Worm (Caenorhabditis elegans) whole organism, L4 larva: Measurements from ENCODE around the gene sar-1.

Experiments
- F26F4.8 ChIP-seq: fragments of 200-800 bp; sonication (Bioruptor generic); conservative IDR thresholded peaks from 2 replicates; pipeline ENCODE4 v1.3.6; 2022; ENCODE audit warnings: missing genetic modification characterization, missing compliant biosample characterization
- T26A8.4 ChIP-seq: fragments of 200-800 bp; sonication (Bioruptor generic); IDR thresholded peaks from 2 replicates; pipeline ENCODE4 v1.3.6; 2022; ENCODE audit warnings: missing genetic modification characterization, missing compliant biosample characterization
- Y75B8A.6 ChIP-seq: fragments of 200-800 bp; sonication (Bioruptor generic); IDR thresholded peaks from 2 replicates; pipeline ENCODE4 v1.3.6; 2022; ENCODE audit warnings: missing genetic modification reagents, missing genetic modification characterization, missing compliant biosample characterization
- aha-1 ChIP-seq: fragments of 150-350 bp; peaks from one replicate; lab custom pipeline; 2014; ENCODE audit warnings: missing biosample characterization, missing genetic modification characterization
- aly-2 ChIP-seq: sonication (generic microtip); optimal IDR thresholded peaks from 2 replicates; lab custom pipeline; 2018; ENCODE audit warnings: missing biosample characterization, missing genetic modification characterization
- ama-1 ChIP-seq: fragments of 150-350 bp; optimal IDR thresholded peaks from 2 replicates; lab custom pipeline; 2014; ENCODE audit warnings: inconsistent platforms, mixed read lengths
- ceh-32 ChIP-seq: sonication (generic microtip); optimal IDR thresholded peaks from 2 replicates; lab custom pipeline; 2016; ENCODE audit warnings: mild to moderate bottlenecking, missing genetic modification characterization, missing compliant biosample characterization; ENCODE audit not compliant: poor library complexity
- ceh-82 ChIP-seq: sonication (generic microtip); optimal IDR thresholded peaks from 2 replicates; lab custom pipeline; 2017; ENCODE audit warnings: missing biosample characterization, missing genetic modification characterization
- daf-12 ChIP-seq: fragments of 150-350 bp; optimal IDR thresholded peaks from 2 replicates; lab custom pipeline; 2014; ENCODE audit warnings: missing biosample characterization, missing genetic modification reagents, missing genetic modification characterization
- dmd-6 ChIP-seq: fragments of 200-800 bp; sonication (Bioruptor generic); IDR thresholded peaks from 2 replicates; pipeline ENCODE4 v1.3.6; 2022; ENCODE audit warnings: missing genetic modification reagents, missing genetic modification characterization, missing compliant biosample characterization
- dmd-8 ChIP-seq: fragments of 200-800 bp; sonication (Bioruptor generic); IDR thresholded peaks from 2 replicates; pipeline ENCODE4 v1.3.6; 2022; ENCODE audit warnings: missing genetic modification characterization, missing compliant biosample characterization
- dmd-9 ChIP-seq: fragments of 200-800 bp; sonication (Bioruptor generic); IDR thresholded peaks from 2 replicates; pipeline ENCODE4 v1.3.6; 2022; ENCODE audit warnings: missing genetic modification reagents, missing genetic modification characterization, missing compliant biosample characterization
- dve-1 ChIP-seq: sonication (generic microtip); optimal IDR thresholded peaks from 2 replicates; lab custom pipeline; 2017; ENCODE audit warnings: antibody characterized with exemption, mild to moderate bottlenecking, missing genetic modification characterization, missing compliant biosample characterization; ENCODE audit not compliant: insufficient read depth
- fos-1 ChIP-seq: fragments of 150-350 bp; optimal IDR thresholded peaks from 2 replicates; lab custom pipeline; 2014; ENCODE audit warnings: missing biosample characterization, missing genetic modification characterization
- hlh-11 ChIP-seq: fragments of 200-800 bp; sonication (Bioruptor generic); optimal IDR thresholded peaks from 2 replicates; lab custom pipeline; 2018; ENCODE audit warnings: mild to moderate bottlenecking, missing genetic modification characterization, missing compliant biosample characterization
- hlh-30 ChIP-seq: sonication (generic microtip); optimal IDR thresholded peaks from 2 replicates; lab custom pipeline; 2017; ENCODE audit warnings: antibody characterized with exemption, mild to moderate bottlenecking, missing genetic modification characterization, missing compliant biosample characterization; ENCODE audit not compliant: insufficient read depth
- lin-39 ChIP-seq: fragments of 150-350 bp; optimal IDR thresholded peaks from 2 replicates; lab custom pipeline; 2014; ENCODE audit warnings: missing biosample characterization, missing genetic modification reagents, missing genetic modification characterization
- mdl-1 ChIP-seq, 2 experiments: fragments of 150-350 bp in 1 of 2; sonication (generic microtip) in 1 of 2; optimal IDR thresholded peaks; 2 replicates each; lab custom pipeline; 2014 to 2017; ENCODE audit warnings: missing biosample characterization in 2 of 2, missing genetic modification characterization in 2 of 2
- mes-2 ChIP-seq: sonication (generic microtip); optimal IDR thresholded peaks from 2 replicates; lab custom pipeline; 2016; ENCODE audit warnings: missing genotype, mild to moderate bottlenecking, missing genetic modification characterization, missing compliant biosample characterization; ENCODE audit not compliant: poor library complexity, severe bottlenecking
- mxl-3 ChIP-seq: fragments of 200-800 bp; sonication (Bioruptor generic); optimal IDR thresholded peaks from 2 replicates; lab custom pipeline; 2018; ENCODE audit warnings: mild to moderate bottlenecking, missing genetic modification characterization, missing compliant biosample characterization
- nhr-25 ChIP-seq: sonication (generic microtip); optimal IDR thresholded peaks from 2 replicates; lab custom pipeline; 2017; ENCODE audit warnings: missing genetic modification characterization, mild to moderate bottlenecking, missing compliant biosample characterization, antibody characterized with exemption, moderate library complexity, borderline replicate concordance; ENCODE audit not compliant: insufficient read depth
- nhr-28 ChIP-seq: fragments of 150-350 bp; optimal IDR thresholded peaks from 2 replicates; lab custom pipeline; 2014; ENCODE audit warnings: missing biosample characterization, missing genetic modification characterization
- nhr-6 ChIP-seq: fragments of 150-350 bp; optimal IDR thresholded peaks from 2 replicates; lab custom pipeline; 2014; ENCODE audit warnings: missing biosample characterization, missing genetic modification characterization
- pqm-1 ChIP-seq: sonication (generic microtip); optimal IDR thresholded peaks from 2 replicates; lab custom pipeline; 2017; ENCODE audit warnings: missing biosample characterization, missing genetic modification characterization
- rbr-2 ChIP-seq: sonication (generic microtip); optimal IDR thresholded peaks from 2 replicates; lab custom pipeline; 2016; ENCODE audit warnings: missing genotype, missing genetic modification characterization, missing compliant biosample characterization
- saeg-2 ChIP-seq: fragments of 200-800 bp; sonication (Bioruptor generic); IDR thresholded peaks from 2 replicates; pipeline ENCODE4 v1.3.6; 2022; ENCODE audit warnings: missing genetic modification reagents, missing genetic modification characterization, missing compliant biosample characterization
- unc-130 ChIP-seq: sonication (generic microtip); optimal IDR thresholded peaks from 2 replicates; lab custom pipeline; 2016; ENCODE audit warnings: missing genetic modification reagents, missing genetic modification characterization, missing compliant biosample characterization
- unc-62 ChIP-seq, 3 experiments: fragments of 150-350 bp in 1 of 3; sonication (generic microtip); optimal IDR thresholded peaks in 2 of 3; peaks in 1 of 3; 1 replicate in 1 of 3; 2 replicates in 2 of 3; lab custom pipeline; 2014 to 2017; ENCODE audit warnings: missing biosample characterization in 3 of 3, missing genetic modification characterization in 3 of 3, missing genetic modification reagents in 3 of 3, missing genotype in 1 of 3
- zip-2 ChIP-seq: fragments of 150-350 bp; optimal IDR thresholded peaks from 2 replicates; lab custom pipeline; 2014; ENCODE audit warnings: missing biosample characterization, missing genetic modification characterization

The sar-1 gene

DNA sequence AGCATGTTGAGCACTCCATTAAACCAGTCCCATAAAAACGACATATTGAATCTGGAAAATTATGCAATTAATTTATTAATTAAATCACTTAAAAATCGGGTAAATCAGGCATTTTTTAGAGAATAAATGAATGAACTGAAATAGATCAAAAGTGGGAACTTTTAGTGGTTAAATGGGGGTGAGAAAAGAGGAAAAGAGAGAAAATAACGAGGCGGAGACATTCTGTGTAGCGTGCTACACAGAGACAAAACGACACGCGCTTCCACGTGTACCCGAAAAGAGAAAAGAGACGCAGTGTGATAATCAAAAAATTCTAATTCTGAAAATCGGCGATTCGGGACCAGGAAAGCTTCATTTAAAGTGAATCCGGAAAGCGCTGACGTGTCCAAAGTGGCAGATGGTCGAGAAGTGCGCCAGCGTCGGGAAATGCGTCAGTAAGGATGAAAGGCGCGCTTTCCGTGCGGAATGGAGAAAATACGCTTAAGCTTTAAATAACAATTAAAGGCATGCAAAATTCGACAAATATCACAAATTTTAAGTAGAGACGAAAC, at the start of gene sar-1 (continued):
- no peak for TF ChIP-seq ceh-32
- no peak for TF ChIP-seq Y75B8A.6
- peak; percentile 85 for TF ChIP-seq T26A8.4 (GFP tag; lab: Robert Waterston, UW)
- TF ChIP-seq saeg-2: 0 out of 2 replicates have a peak, but pooled peaks have one; percentile 12
- TF ChIP-seq unc-130: no peak

DNA sequence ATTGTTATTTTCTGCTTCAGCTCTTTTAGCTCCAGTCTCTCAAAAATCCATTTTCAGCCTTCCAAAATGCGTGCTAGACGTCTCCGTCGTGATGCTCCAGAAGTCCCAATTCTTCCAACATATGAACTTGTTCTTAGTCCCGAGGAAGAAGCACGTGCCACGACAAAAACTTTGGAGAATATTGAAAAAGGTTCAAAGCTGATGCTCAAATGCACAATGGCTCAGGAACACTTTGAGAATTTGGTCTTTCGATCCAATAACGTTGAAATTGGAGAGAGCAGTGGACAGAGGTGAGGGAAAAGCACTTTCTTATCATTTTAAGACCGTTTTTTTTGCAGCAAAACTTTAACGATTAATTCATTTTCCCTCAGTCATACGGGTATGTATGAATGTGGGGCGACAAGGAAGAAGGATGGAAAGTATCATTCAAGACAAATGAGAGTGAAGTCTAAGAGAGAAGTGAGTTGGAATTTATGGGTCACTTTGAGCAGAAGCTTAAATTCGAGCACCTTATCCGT, 49.5 kb upstream of the sar-1 start, which contains the start of gene igeg-1:
Gene igeg-1 (plus strand): TSS at position 51 of the 518 bp plus-strand sequence.
- no peak for TF ChIP-seq zip-2 (tag; lab: Kevin White, UChicago)
- peak; percentile 96 for TF ChIP-seq aha-1
- TF ChIP-seq pqm-1: peak; percentile 70
- TF ChIP-seq aly-2: no peak
- peak; percentile 33 for TF ChIP-seq nhr-28 (tag; lab: Kevin White, UChicago)
- peak; percentile 48; the same call in 1 of the 2 replicates for TF ChIP-seq dmd-6 (GFP tag; lab: Robert Waterston, UW)
- peak; percentile 23 for TF ChIP-seq ama-1 (lab: Kevin White, UChicago)

DNA sequence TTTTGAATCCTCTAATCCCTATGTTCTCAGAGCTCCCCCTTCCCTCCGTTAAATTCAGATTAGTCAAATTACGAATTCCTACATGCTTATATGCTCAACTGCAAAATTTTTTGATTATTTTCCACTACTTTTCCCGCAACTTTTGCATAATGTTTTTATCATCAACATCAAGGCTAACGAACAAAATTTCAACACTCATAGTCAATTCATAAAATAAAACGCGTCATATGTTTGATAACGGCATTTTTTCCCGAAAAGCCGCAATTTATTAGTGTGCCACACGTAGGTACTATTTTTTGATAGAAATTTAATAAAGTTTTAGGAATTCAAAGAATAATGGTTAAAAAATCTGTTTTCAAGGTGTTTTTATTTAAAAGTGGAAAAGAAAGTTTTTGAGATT, 46.0 kb upstream of the sar-1 start:
- TF ChIP-seq hlh-30 (tag; lab: Kevin White, UChicago) (peak; percentile 12), daf-12 (tag; lab: Kevin White, UChicago) (no peak), dve-1 (tag; lab: Kevin White, UChicago) (peak; percentile 19), rbr-2 (tag; lab: Kevin White, UChicago) (no peak), nhr-28 (tag; lab: Kevin White, UChicago) (peak; percentile 51), aha-1 (peak; percentile 11), dmd-8 (GFP tag; lab: Robert Waterston, UW) (no peak), pqm-1 (peak; percentile 45), fos-1 (tag; lab: Kevin White, UChicago) (no peak)

DNA sequence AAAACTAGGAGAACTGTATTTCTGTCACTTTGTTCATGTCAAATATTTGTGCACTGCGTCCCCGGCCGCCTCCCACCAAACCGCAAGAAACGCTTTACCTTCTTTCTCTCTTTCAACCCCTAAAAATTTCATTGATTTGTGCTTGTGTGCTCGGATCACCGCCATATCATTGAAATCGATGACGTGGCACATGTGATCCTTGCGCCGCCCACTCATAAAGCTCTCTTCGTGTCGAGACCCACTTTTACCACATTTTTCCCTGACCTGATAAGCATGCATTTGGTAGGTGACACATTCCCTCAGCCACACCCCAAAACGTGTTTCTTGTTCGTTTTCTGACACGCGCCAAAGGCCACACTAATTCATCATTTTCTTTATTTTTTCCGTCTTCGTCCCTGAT, 44.6 kb upstream of the sar-1 start:
- TF ChIP-seq mes-2 (tag; lab: Kevin White, UChicago) (no peak), hlh-11 (tag; lab: Kevin White, UChicago) (peak; percentile 45), hlh-30 (tag; lab: Kevin White, UChicago) (peak; percentile 45), dmd-6 (GFP tag; lab: Robert Waterston, UW) (peak; percentile 57), nhr-28 (tag; lab: Kevin White, UChicago) (peak; percentile 9), nhr-6 (tag; lab: Kevin White, UChicago) (no peak), mdl-1 (tag; optimal IDR thresholded peaks at IDR 0.05; lab: Kevin White, UChicago) (peak in 1 of 2 experiments; percentile 27), mxl-3 (GFP tag; lab: Kevin White, UChicago) (peak; percentile 14), F26F4.8 (GFP tag; lab: Robert Waterston, UW) (no peak), unc-62 (GFP tag; optimal IDR thresholded peaks at IDR 0.05 in 1 of 2; lab: Kevin White, UChicago) (peak in 1 of 2 experiments; percentile 88), unc-62 (tag; optimal IDR thresholded peaks at IDR 0.05; lab: Kevin White, UChicago) (no peak), lin-39 (no peak), nhr-25 (tag; lab: Kevin White, UChicago) (no peak)

DNA sequence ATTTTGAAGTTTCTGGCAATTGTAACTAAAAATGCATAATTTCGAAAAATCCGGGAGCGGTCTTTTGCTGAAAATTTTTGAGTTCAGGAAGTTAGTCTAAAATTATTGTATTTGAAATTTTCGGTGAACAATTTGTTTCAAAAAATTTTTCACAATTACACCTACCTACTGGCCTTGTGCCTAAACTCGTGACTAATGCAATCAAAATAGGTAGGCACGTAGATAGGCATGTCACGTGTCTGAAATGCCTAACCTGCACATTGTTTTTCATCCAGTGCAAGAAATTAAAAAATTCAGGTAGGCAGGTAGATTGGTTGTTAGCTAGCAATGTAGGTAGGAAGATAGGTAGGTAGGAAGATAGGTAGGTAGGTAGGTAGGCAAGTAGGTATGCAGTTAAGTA, 44.0 kb upstream of the sar-1 start:
- TF ChIP-seq hlh-30 (tag; lab: Kevin White, UChicago) (peak; percentile 51), F26F4.8 (GFP tag; lab: Robert Waterston, UW) (no peak)
- TF ChIP-seq, all 104 proteins: peak for 1

DNA sequence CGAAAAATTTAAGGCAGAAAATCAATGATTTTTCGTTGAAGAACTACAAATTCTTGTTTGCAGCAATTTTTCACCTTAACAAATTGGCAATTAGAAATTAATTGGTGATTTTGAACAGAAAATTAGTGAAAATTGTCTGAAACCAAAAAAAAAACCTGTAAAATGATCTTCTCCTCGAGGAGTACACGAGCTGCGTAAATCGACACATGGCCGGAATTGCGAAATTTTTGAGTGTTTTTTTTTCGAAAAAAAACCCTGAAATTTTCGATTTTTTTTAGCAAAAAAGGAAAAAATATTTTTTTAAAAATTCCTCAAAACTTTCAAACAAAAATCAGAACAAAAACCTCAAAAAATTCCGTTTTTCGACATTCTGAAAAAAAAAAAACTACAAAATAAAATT, 38.4 kb upstream of the sar-1 start:
- peak; percentile 85 for TF ChIP-seq aha-1
- TF ChIP-seq ceh-82 (tag; lab: Kevin White, UChicago): no peak
- no peak for TF ChIP-seq dmd-9 (GFP tag; lab: Robert Waterston, UW)
